Worm (Caenorhabditis elegans): ENCODE measurements around the gene otpl-4.
A peak's percentile ranks its signal among the peaks of the same experiment; 100 is the strongest.

The otpl-4 gene

DNA sequence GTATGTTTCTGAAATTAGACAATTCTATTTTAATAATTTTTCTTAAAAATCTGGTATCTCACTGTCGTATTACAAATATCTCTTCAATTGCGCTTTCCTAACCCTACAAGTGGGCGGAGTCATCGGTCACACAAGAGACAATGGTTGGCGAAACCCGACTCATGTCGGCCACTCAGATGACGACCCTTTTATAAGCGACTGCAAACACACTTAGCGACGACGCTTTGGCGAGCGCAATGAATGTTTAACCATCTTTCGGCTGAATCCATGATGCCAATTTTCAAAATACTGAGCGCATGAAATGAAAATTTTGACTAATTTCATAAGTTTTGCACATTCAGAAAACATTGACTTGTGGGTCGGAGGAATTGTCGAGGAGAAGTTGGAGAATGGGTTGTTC, 36.8 kb upstream of the otpl-4 start:
- TF ChIP-seq lin-13 (GFP tag; optimal IDR thresholded peaks at IDR 0.05) (peak; percentile 87), F13H6.1 (tag; optimal IDR thresholded peaks at IDR 0.05) (peak; percentile 95), nhr-25 (tag; optimal IDR thresholded peaks at IDR 0.05) (no peak), sma-3 (GFP tag; optimal IDR thresholded peaks at IDR 0.05) (peak; percentile 92), nhr-6 (tag; optimal IDR thresholded peaks at IDR 0.05) (peak; percentile 76), alr-1 (tag; optimal IDR thresholded peaks at IDR 0.05) (no peak), mbf-1 (tag; optimal IDR thresholded peaks at IDR 0.05) (peak; percentile 14), fos-1 (tag; optimal IDR thresholded peaks at IDR 0.05) (peak; percentile 73), sem-4 (tag; optimal IDR thresholded peaks at IDR 0.05) (peak; percentile 87), nhr-77 (tag; optimal IDR thresholded peaks at IDR 0.05) (peak; percentile 31), nhr-12 (tag; optimal IDR thresholded peaks at IDR 0.05) (peak; percentile 40), C34F6.9 (tag; optimal IDR thresholded peaks at IDR 0.05) (peak; percentile 71), unc-55 (GFP tag; optimal IDR thresholded peaks at IDR 0.05) (peak; percentile 67), nhr-237 (tag; optimal IDR thresholded peaks at IDR 0.05) (peak; percentile 63), nhr-21 (tag; optimal IDR thresholded peaks at IDR 0.05) (peak; percentile 91), mab-5 (tag; optimal IDR thresholded peaks at IDR 0.05) (peak; percentile 88), unc-62 (GFP tag; optimal IDR thresholded peaks at IDR 0.05) (peak; percentile 73), lsy-2 (tag; optimal IDR thresholded peaks at IDR 0.05) (peak; percentile 87 to 88), elt-1 (tag; optimal IDR thresholded peaks at IDR 0.05) (no peak), elt-3 (tag; optimal IDR thresholded peaks at IDR 0.05) (no peak), ztf-4 (tag; optimal IDR thresholded peaks at IDR 0.05) (peak; percentile 83), unc-39 (tag; optimal IDR thresholded peaks at IDR 0.05) (no peak), egl-27 (tag; optimal IDR thresholded peaks at IDR 0.05) (peak; percentile 90), skn-1 (tag; optimal IDR thresholded peaks at IDR 0.05) (peak; percentile 33), nhr-23 (tag; optimal IDR thresholded peaks at IDR 0.05) (no peak), crh-2 (tag; optimal IDR thresholded peaks at IDR 0.05) (peak; percentile 89), gmeb-1 (tag; optimal IDR thresholded peaks at IDR 0.05) (peak; percentile 89), dmd-4 (tag; optimal IDR thresholded peaks at IDR 0.05) (peak; percentile 37), ceh-16 (tag; optimal IDR thresholded peaks at IDR 0.05) (peak; percentile 65), zag-1 (tag; optimal IDR thresholded peaks at IDR 0.05) (peak; percentile 81), blmp-1 (tag; optimal IDR thresholded peaks at IDR 0.05; ENCODE audit: insufficient read depth) (peak; percentile 39), ama-1 (optimal IDR thresholded peaks at IDR 0.05) (peak; percentile 14), ceh-82 (tag; optimal IDR thresholded peaks at IDR 0.05) (peak; percentile 85), sma-9 (GFP tag; optimal IDR thresholded peaks at IDR 0.05) (peak; percentile 99), sma-9 (tag; optimal IDR thresholded peaks at IDR 0.05) (no peak), aly-2 (tag; optimal IDR thresholded peaks at IDR 0.05) (peak; percentile 60), snpc-4 (tag; optimal IDR thresholded peaks at IDR 0.05) (peak; percentile 100), nhr-129 (tag; optimal IDR thresholded peaks at IDR 0.05) (peak; percentile 86), lin-11 (tag; optimal IDR thresholded peaks at IDR 0.05) (peak; percentile 84), nhr-11 (tag; optimal IDR thresholded peaks at IDR 0.05) (peak; percentile 80), R02D3.7 (tag; optimal IDR thresholded peaks at IDR 0.05) (peak; percentile 56), mdl-1 (tag; optimal IDR thresholded peaks at IDR 0.05) (peak; percentile 33 to 44), ztf-11 (tag; optimal IDR thresholded peaks at IDR 0.05) (peak; percentile 45), ZK546.5 (tag; optimal IDR thresholded peaks at IDR 0.05) (peak; percentile 23), Y55F3AM.14 (GFP tag; optimal IDR thresholded peaks at IDR 0.05) (peak; percentile 94), nhr-10 (tag; optimal IDR thresholded peaks at IDR 0.05) (peak; percentile 51), ztf-1 (GFP tag; conservative IDR thresholded peaks at IDR 0.05) (0 out of 2 replicates have a peak, but pooled peaks have one; percentile 82), lin-39 (tag; optimal IDR thresholded peaks at IDR 0.05) (peak; percentile 81), peb-1 (tag; optimal IDR thresholded peaks at IDR 0.05) (peak; percentile 6)
